Worm (Caenorhabditis elegans) whole organism, mixed stage, embryonic: ENCODE results near the gene C17H12.5.
"Not testable (repeated sequence)": the region's sequence is repeated elsewhere in the genome, so short reads cannot be mapped to it uniquely, and the experiment has no call there.

Experiments
- M03D4.4 ChIP-seq: sonication (generic microtip); optimal IDR thresholded peaks from 2 replicates; lab custom pipeline; 2017; ENCODE audit warnings: mild to moderate bottlenecking, missing genetic modification characterization, missing compliant biosample characterization
- bed-3 ChIP-seq: fragments of 200-800 bp; sonication (Bioruptor generic); optimal IDR thresholded peaks from 3 replicates; lab custom pipeline; 2018; ENCODE audit warnings: mild to moderate bottlenecking, missing genetic modification characterization, moderate library complexity, missing compliant biosample characterization
- blmp-1 ChIP-seq: fragments of 150-350 bp; optimal IDR thresholded peaks from 2 replicates; lab custom pipeline; 2014; ENCODE audit warnings: missing biosample characterization, missing genetic modification characterization
- ceh-39 ChIP-seq: fragments of 150-350 bp; optimal IDR thresholded peaks from 2 replicates; lab custom pipeline; 2014; ENCODE audit warnings: missing biosample characterization, missing genetic modification characterization
- ceh-43 ChIP-seq: fragments of 200-800 bp; sonication (Bioruptor generic); optimal IDR thresholded peaks from 2 replicates; lab custom pipeline; 2018; ENCODE audit warnings: mild to moderate bottlenecking, missing genetic modification characterization, moderate library complexity, missing compliant biosample characterization
- ceh-83 ChIP-seq: fragments of 200-800 bp; sonication (Bioruptor generic); optimal IDR thresholded peaks from 2 replicates; lab custom pipeline; 2018; ENCODE audit warnings: mild to moderate bottlenecking, missing genetic modification characterization, missing compliant biosample characterization
- ces-1 ChIP-seq: fragments of 150-350 bp; optimal IDR thresholded peaks from 2 replicates; lab custom pipeline; 2014; ENCODE audit warnings: missing biosample characterization, missing genetic modification reagents, missing genetic modification characterization
- cnd-1 ChIP-seq: fragments of 200-800 bp; sonication (Bioruptor generic); optimal IDR thresholded peaks from 2 replicates; lab custom pipeline; 2018; ENCODE audit warnings: mild to moderate bottlenecking, missing genetic modification characterization, missing compliant biosample characterization
- drap-1 ChIP-seq: fragments of 200-800 bp; sonication (Bioruptor generic); optimal IDR thresholded peaks from 3 replicates; lab custom pipeline; 2018; ENCODE audit warnings: mild to moderate bottlenecking, missing genetic modification characterization, missing compliant biosample characterization
- elt-1 ChIP-seq: sonication (generic microtip); optimal IDR thresholded peaks from 2 replicates; lab custom pipeline; 2017; ENCODE audit warnings: missing genetic modification characterization, mild to moderate bottlenecking, missing compliant biosample characterization, antibody characterized with exemption, moderate library complexity, borderline replicate concordance; ENCODE audit not compliant: insufficient read depth
- elt-3 ChIP-seq: fragments of 150-350 bp; optimal IDR thresholded peaks from 2 replicates; lab custom pipeline; 2014; ENCODE audit warnings: missing biosample characterization, missing genetic modification characterization
- ham-2 ChIP-seq: fragments of 200-800 bp; sonication (Bioruptor generic); optimal IDR thresholded peaks from 2 replicates; lab custom pipeline; 2018; ENCODE audit warnings: mild to moderate bottlenecking, missing genetic modification characterization, missing compliant biosample characterization
- hlh-1 ChIP-seq: fragments of 150-350 bp; optimal IDR thresholded peaks from 2 replicates; lab custom pipeline; 2014; ENCODE audit warnings: missing biosample characterization, missing genetic modification reagents, missing genetic modification characterization
- lin-32 ChIP-seq: fragments of 200-800 bp; sonication (Bioruptor generic); optimal IDR thresholded peaks from 2 replicates; lab custom pipeline; 2018; ENCODE audit warnings: mild to moderate bottlenecking, missing genetic modification characterization, missing compliant biosample characterization
- lsy-2 ChIP-seq: fragments of 150-350 bp; optimal IDR thresholded peaks from 2 replicates; lab custom pipeline; 2014; ENCODE audit warnings: missing biosample characterization, missing genetic modification characterization
- mab-5 ChIP-seq: fragments of 150-350 bp; optimal IDR thresholded peaks from 2 replicates; lab custom pipeline; 2014; ENCODE audit warnings: missing biosample characterization, missing genetic modification characterization
- mep-1 ChIP-seq: fragments of 150-350 bp; optimal IDR thresholded peaks from 2 replicates; lab custom pipeline; 2017; ENCODE audit warnings: missing biosample characterization, missing genetic modification reagents, missing genetic modification characterization, inconsistent platforms
- mls-2 ChIP-seq: sonication (generic microtip); optimal IDR thresholded peaks from 2 replicates; lab custom pipeline; 2016; ENCODE audit warnings: mild to moderate bottlenecking, missing genetic modification characterization, moderate library complexity, missing compliant biosample characterization
- nhr-12 ChIP-seq: fragments of 150-350 bp; optimal IDR thresholded peaks from 2 replicates; lab custom pipeline; 2014; ENCODE audit warnings: missing biosample characterization, missing genetic modification characterization
- nhr-2 ChIP-seq: fragments of 150-350 bp; optimal IDR thresholded peaks from 2 replicates; lab custom pipeline; 2014; ENCODE audit warnings: missing biosample characterization, missing genetic modification characterization
- nhr-237 ChIP-seq: fragments of 150-350 bp; optimal IDR thresholded peaks from 2 replicates; lab custom pipeline; 2014; ENCODE audit warnings: missing biosample characterization, missing genetic modification characterization
- nhr-28 ChIP-seq: fragments of 150-350 bp; optimal IDR thresholded peaks from 2 replicates; lab custom pipeline; 2014; ENCODE audit warnings: missing biosample characterization, missing genetic modification characterization
- nhr-76 ChIP-seq: sonication (generic microtip); optimal IDR thresholded peaks from 2 replicates; lab custom pipeline; 2017; ENCODE audit warnings: missing biosample characterization, missing genetic modification characterization
- pha-4 ChIP-seq: fragments of 150-350 bp; optimal IDR thresholded peaks from 2 replicates; lab custom pipeline; 2018; ENCODE audit warnings: missing biosample characterization, missing genetic modification reagents, missing genetic modification characterization
- sem-2 ChIP-seq: fragments of 200-800 bp; sonication (Bioruptor generic); optimal IDR thresholded peaks from 2 replicates; lab custom pipeline; 2018; ENCODE audit warnings: mild to moderate bottlenecking, missing genetic modification characterization, missing compliant biosample characterization
- snpc-4 ChIP-seq: fragments of 150-350 bp; optimal IDR thresholded peaks from 2 replicates; lab custom pipeline; 2014; ENCODE audit warnings: missing biosample characterization, missing genetic modification characterization
- tbx-8 ChIP-seq: fragments of 200-800 bp; sonication (Bioruptor generic); optimal IDR thresholded peaks from 2 replicates; lab custom pipeline; 2018; ENCODE audit warnings: mild to moderate bottlenecking, missing genetic modification characterization, moderate library complexity, missing compliant biosample characterization
- unc-120 ChIP-seq: sonication (generic microtip); optimal IDR thresholded peaks from 2 replicates; lab custom pipeline; 2017; ENCODE audit warnings: missing genetic modification characterization, missing compliant biosample characterization; ENCODE audit not compliant: poor library complexity, severe bottlenecking
- unc-39 ChIP-seq: fragments of 150-350 bp; optimal IDR thresholded peaks from 2 replicates; lab custom pipeline; 2014; ENCODE audit warnings: missing biosample characterization, missing genetic modification characterization
- zip-8 ChIP-seq: fragments of 150-350 bp; optimal IDR thresholded peaks from 2 replicates; lab custom pipeline; 2014; ENCODE audit warnings: missing biosample characterization, missing genetic modification characterization
- ztf-11 ChIP-seq: fragments of 150-350 bp; optimal IDR thresholded peaks from 2 replicates; lab custom pipeline; 2014; ENCODE audit warnings: missing biosample characterization, missing genetic modification characterization

C17H12.5 gene

DNA sequence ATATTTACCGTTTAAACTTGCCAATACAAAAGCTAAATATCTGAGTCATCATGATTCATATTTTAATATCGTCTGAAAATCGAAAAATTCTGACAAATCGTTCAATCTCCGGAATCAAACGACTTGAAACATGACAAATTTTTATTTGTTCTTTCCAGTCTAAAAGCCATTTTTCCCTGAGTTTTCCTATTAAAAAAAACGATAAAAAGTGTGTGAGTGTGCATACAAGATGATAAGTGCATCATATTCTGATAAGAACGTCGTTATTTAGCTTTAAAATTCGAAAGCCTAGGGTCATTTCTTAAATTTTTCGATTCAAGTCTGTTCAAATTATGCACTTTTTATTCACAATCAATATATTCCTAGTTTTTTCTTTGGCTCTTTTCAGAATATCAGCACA is 12.4 kb upstream of the C17H12.5 start, which contains the start of gene H20E11.1:
TSS of gene H20E11.1 (plus strand) at position 244 of the 400 bp plus-strand sequence.
- TF ChIP-seq ceh-83 (GFP tag; lab: Kevin White, UChicago): no peak
- no peak for TF ChIP-seq blmp-1 (tag; lab: Kevin White, UChicago)
- TF ChIP-seq mep-1: no peak
- TF ChIP-seq hlh-1 (tag; lab: Kevin White, UChicago): no peak
- no peak for TF ChIP-seq mls-2

DNA sequence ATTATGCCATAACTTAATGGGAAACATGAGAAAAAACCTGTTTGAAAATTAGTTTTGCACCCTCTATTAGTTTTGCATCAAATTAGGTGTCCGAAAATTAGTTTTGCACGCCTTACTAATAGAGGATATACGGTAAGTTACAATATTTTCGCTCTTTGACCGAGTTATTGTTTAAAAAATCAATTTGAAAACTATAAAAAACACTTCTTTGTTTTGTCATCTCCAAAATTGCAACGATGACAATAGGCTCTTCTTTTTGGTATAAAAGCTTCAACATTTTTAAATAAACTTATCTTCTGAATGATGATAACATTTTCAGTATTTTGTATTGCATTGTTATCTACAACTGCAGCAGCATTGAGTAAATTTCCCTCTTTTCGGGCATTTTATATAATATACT is 10.0 kb upstream of the C17H12.5 start, which contains the start of gene H20E11.2:
TSS of gene H20E11.2 (plus strand) at position 301 of the 400 bp plus-strand sequence.
- TF ChIP-seq snpc-4; unc-39 (tag; lab: Kevin White, UChicago); nhr-2 (tag; lab: Kevin White, UChicago): not testable (repeated sequence)
- TF ChIP-seq, all 35 proteins: peak for 0; not testable (repeated sequence) for 35

DNA sequence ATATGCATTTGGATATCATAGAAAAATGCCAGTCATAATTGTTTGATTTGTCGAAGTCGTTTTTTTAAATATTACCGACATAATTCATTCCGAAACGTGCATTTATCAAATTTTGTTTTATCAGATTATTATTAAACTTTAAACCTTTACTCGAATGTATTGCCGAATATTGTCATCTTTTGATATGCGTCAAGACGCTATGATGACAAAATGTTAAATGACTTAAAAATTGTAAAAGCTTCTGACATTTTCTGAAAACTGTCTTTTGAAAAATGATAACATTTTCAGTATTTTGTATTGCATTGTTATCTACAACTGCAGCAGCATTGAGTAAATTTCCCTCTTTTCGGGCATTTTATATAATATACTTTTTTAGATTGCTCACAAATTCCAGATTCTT is 7.2 kb upstream of the C17H12.5 start, which contains the start of gene H20E11.3:
TSS of gene H20E11.3 (plus strand) at position 195 of the 400 bp plus-strand sequence.
- no peak for TF ChIP-seq ceh-83 (GFP tag; lab: Kevin White, UChicago)
- no peak for TF ChIP-seq pha-4 (tag; lab: Kevin White, UChicago)
- TF ChIP-seq lsy-2 (tag; lab: Kevin White, UChicago): no peak
- TF ChIP-seq zip-8 (tag; lab: Kevin White, UChicago): no peak
- TF ChIP-seq hlh-1 (tag; lab: Kevin White, UChicago): no peak
- TF ChIP-seq cnd-1: no peak
- TF ChIP-seq lin-32 (GFP tag; lab: Kevin White, UChicago): no peak
- no peak for TF ChIP-seq unc-39 (tag; lab: Kevin White, UChicago)
- no peak for TF ChIP-seq M03D4.4 (tag; lab: Kevin White, UChicago)
- TF ChIP-seq elt-1: no peak
- TF ChIP-seq nhr-12 (tag; lab: Kevin White, UChicago): no peak
- TF ChIP-seq ztf-11 (tag; lab: Kevin White, UChicago): no peak
- TF ChIP-seq drap-1 (GFP tag; lab: Kevin White, UChicago): no peak
- TF ChIP-seq ham-2 (GFP tag; lab: Kevin White, UChicago): no peak
- TF ChIP-seq nhr-76: no peak
- TF ChIP-seq blmp-1 (tag; lab: Kevin White, UChicago): no peak
- no peak for TF ChIP-seq snpc-4

ce11 chrIV:6822406-6822805 is 5.0 kb upstream of the C17H12.5 start, which contains the start of gene C17H12.6:
Gene C17H12.6 (minus strand): TSS chrIV:6822506.
- TF ChIP-seq ceh-39 (tag; lab: Kevin White, UChicago): no peak

DNA sequence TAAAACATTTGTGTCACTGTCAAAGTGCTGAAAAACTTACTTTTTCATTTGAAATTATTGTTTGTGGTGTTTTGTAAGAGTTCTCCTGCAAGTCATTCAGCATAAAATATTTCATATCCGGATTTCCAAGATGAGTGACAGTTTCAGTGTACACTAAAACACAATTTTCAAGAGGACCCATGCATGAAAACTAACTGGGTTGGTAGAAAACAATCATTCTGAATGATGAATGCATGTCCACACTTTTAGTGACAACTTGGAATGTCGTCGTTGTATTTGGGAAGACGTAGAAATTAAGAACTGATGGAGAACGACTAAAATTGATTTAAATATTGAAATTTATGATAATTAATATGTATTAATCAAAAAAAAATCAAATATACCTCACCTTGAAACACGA is 4.3 kb upstream of the C17H12.5 start:
- no peak for TF ChIP-seq zip-8 (tag; lab: Kevin White, UChicago)
- TF ChIP-seq snpc-4: no peak
- TF ChIP-seq ham-2 (GFP tag; lab: Kevin White, UChicago): no peak
- TF ChIP-seq unc-120 (tag; lab: Kevin White, UChicago): no peak
- no peak for TF ChIP-seq ceh-83 (GFP tag; lab: Kevin White, UChicago)
- no peak for TF ChIP-seq nhr-12 (tag; lab: Kevin White, UChicago)
- TF ChIP-seq ztf-11 (tag; lab: Kevin White, UChicago): no peak
- no peak for TF ChIP-seq elt-3 (tag; lab: Kevin White, UChicago)
- no peak for TF ChIP-seq nhr-28 (tag; lab: Kevin White, UChicago)
- no peak for TF ChIP-seq sem-2 (GFP tag; lab: Kevin White, UChicago)
- no peak for TF ChIP-seq unc-39 (tag; lab: Kevin White, UChicago)
- no peak for TF ChIP-seq M03D4.4 (tag; lab: Kevin White, UChicago)
- TF ChIP-seq tbx-8: no peak
- no peak for TF ChIP-seq cnd-1
- no peak for TF ChIP-seq bed-3 (GFP tag; lab: Kevin White, UChicago)
- no peak for TF ChIP-seq nhr-237 (tag; lab: Kevin White, UChicago)
- no peak for TF ChIP-seq blmp-1 (tag; lab: Kevin White, UChicago)

ce11 chrIV:6818369-6818768 is 915 bp upstream of the C17H12.5 start, which contains the start of gene C17H12.8:
Gene C17H12.8 (plus strand): TSS chrIV:6818703.
- TF ChIP-seq mab-5 (tag; lab: Kevin White, UChicago) (no peak), tbx-8 (no peak), lsy-2 (tag; lab: Kevin White, UChicago) (no peak), ces-1 (no peak), mep-1 (no peak), lin-32 (GFP tag; lab: Kevin White, UChicago) (no peak), cnd-1 (no peak), bed-3 (GFP tag; lab: Kevin White, UChicago) (no peak), zip-8 (tag; lab: Kevin White, UChicago) (no peak), ceh-43 (no peak)
